Fruit fly (Drosophila melanogaster): ENCODE results near the gene CG8312.

CG8312 gene

DNA sequence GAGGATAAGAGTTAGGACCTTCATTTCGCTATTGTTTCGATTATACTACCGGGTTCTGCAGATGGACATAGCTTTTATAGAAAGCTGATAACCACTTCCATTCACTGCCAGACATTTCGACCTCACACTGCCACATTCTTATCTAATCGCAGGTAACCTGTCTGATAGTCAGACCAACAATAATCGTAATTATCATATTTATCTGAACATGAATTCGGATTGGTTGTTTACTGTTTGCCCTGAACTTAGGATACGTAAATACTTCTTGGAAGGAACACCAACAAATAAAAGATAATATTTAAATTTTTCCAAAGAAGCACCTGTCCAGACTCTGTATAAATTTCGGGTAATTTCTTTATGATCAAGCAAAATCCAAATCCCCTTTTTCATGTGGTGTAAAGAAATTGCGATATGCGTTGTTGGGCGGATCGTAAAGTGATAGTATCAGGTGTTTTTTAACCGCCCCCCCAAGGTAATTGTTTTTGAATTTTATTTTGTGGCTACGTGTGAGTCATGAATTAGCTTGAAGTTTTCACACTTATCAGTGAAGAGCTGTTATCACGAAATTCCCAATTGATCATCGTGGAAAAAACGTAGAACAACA is 55.1 kb downstream of the CG8312 start, which contains the start of gene Fst:
Fst (minus strand) TSS at position 51 of the 604 bp plus-strand sequence.
- TF ChIP-seq CG7045 (GFP tag; optimal IDR thresholded peaks at IDR 0.05) (no peak), kay (GFP tag; ENCODE audit: borderline replicate concordance) (peak; percentile 85), cic (GFP tag; optimal IDR thresholded peaks at IDR 0.05) (peak; percentile 4), pad (GFP tag; optimal IDR thresholded peaks at IDR 0.05) (no peak), Clk (GFP tag; optimal IDR thresholded peaks at IDR 0.05) (no peak), ovo (GFP tag; optimal IDR thresholded peaks at IDR 0.05) (no peak), CG5204 (GFP tag; optimal IDR thresholded peaks at IDR 0.05) (no peak), toe (GFP tag; optimal IDR thresholded peaks at IDR 0.05) (no peak), CG1620 (GFP tag; optimal IDR thresholded peaks at IDR 0.05) (no peak), CG33017 (tag; optimal IDR thresholded peaks at IDR 0.05) (no peak)

DNA sequence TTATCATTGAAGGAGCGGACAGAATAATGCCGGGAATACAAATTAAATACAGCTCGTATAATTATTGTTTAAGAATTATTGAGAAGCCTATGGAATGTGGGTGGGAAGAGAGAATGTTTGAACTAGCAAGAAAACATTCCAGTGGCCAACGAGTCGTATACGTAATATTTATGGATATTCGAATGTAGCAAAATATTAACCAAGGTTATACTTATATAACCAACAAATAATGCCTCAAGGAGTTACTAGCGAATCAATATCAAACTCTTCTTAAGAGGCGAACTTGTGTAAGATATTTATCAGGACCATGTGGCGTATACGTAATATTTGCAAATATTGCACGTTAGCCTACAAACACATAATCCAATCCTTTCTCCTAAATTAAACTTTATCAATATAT is 74.3 kb downstream of the CG8312 start:
- no peak for TF ChIP-seq pad (GFP tag; optimal IDR thresholded peaks at IDR 0.05)
- no peak for TF ChIP-seq CG7101 (tag; optimal IDR thresholded peaks at IDR 0.05)
- no peak for TF ChIP-seq CG7045 (GFP tag; optimal IDR thresholded peaks at IDR 0.05)
- no peak for TF ChIP-seq Mnt (GFP tag; optimal IDR thresholded peaks at IDR 0.05)
- no peak for TF ChIP-seq cic (GFP tag; optimal IDR thresholded peaks at IDR 0.05)
- TF ChIP-seq CG12768 (GFP tag; optimal IDR thresholded peaks at IDR 0.05), result no peak
- TF ChIP-seq CG14711 (tag; optimal IDR thresholded peaks at IDR 0.05), result no peak

DNA sequence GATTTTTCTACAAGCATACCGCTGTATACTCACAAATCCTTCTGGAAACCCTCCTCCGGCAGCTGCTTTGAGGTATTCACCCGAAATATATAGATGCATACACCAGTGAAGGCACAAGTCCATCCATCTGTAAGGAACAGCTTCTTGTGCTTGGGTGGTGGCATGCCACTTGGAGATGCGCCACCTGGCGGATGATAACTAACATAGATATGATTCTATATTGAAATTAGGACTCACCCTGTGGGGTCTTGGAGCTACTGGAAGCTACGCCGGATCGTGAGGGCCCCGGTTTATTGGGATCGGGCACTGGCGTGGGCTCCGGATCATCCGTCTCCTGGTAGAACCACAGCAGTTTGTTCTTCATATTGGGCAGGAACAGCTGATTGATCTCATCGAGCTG is 82.1 kb downstream of the CG8312 start:
- TF ChIP-seq CG7045 (GFP tag; optimal IDR thresholded peaks at IDR 0.05) (no peak), bab1 (GFP tag; optimal IDR thresholded peaks at IDR 0.05) (no peak), CG7101 (tag; optimal IDR thresholded peaks at IDR 0.05) (no peak), ovo (GFP tag; optimal IDR thresholded peaks at IDR 0.05) (no peak), CG14711 (tag; optimal IDR thresholded peaks at IDR 0.05) (no peak), CG11617 (GFP tag; optimal IDR thresholded peaks at IDR 0.05) (no peak), Crg-1 (GFP tag; optimal IDR thresholded peaks at IDR 0.05) (no peak), CG12768 (GFP tag; optimal IDR thresholded peaks at IDR 0.05) (no peak), tj (GFP tag; optimal IDR thresholded peaks at IDR 0.05) (no peak), Clk (GFP tag; optimal IDR thresholded peaks at IDR 0.05) (no peak), Hr96 (GFP tag; optimal IDR thresholded peaks at IDR 0.05) (no peak), kay (GFP tag; ENCODE audit: borderline replicate concordance) (no peak), CG33017 (tag; optimal IDR thresholded peaks at IDR 0.05) (no peak), cnc (optimal IDR thresholded peaks at IDR 0.05) (no peak), pad (GFP tag; optimal IDR thresholded peaks at IDR 0.05) (no peak)

DNA sequence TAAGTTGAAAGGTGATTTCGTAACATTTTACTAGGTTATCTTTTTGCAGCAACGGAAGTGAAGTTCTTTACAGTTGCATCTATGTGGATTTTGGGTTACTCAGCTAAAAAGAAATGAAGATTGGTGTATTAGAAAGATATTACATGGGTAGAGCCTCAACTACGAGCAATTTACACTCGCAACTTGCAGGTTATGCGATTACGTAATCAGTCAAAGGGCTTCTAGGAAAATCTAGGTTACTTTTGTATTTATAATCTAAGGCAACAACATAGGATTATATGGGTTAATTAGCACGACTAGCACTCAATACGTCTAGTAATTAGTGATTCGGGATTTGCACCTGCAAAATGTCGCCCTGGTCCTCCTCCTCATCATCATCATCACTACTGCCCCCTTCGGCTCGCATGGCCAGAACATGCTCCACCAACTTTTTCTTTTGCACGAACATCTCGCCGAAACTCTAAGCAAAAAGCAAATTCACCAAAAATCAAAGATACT is 83.1 kb downstream of the CG8312 start, which contains the start of gene Dhc1:
Dhc1 (minus strand) TSS at position 448 of the 498 bp plus-strand sequence.
- no peak for TF ChIP-seq CG14711 (tag; optimal IDR thresholded peaks at IDR 0.05)
- no peak for TF ChIP-seq cnc (optimal IDR thresholded peaks at IDR 0.05)
- no peak for TF ChIP-seq Mnt (GFP tag; optimal IDR thresholded peaks at IDR 0.05)
- no peak for TF ChIP-seq cic (GFP tag; optimal IDR thresholded peaks at IDR 0.05)
- no peak for TF ChIP-seq Hr96 (GFP tag; optimal IDR thresholded peaks at IDR 0.05)
- no peak for TF ChIP-seq CG7101 (tag; optimal IDR thresholded peaks at IDR 0.05)
- no peak for TF ChIP-seq bab1 (GFP tag; optimal IDR thresholded peaks at IDR 0.05)
- no peak for TF ChIP-seq tj (GFP tag; optimal IDR thresholded peaks at IDR 0.05)
- TF ChIP-seq ovo (GFP tag; optimal IDR thresholded peaks at IDR 0.05), result no peak
- no peak for TF ChIP-seq CG5204 (GFP tag; optimal IDR thresholded peaks at IDR 0.05)
- no peak for TF ChIP-seq CG33017 (tag; optimal IDR thresholded peaks at IDR 0.05)
- TF ChIP-seq CG1620 (GFP tag; optimal IDR thresholded peaks at IDR 0.05), result no peak
- no peak for TF ChIP-seq toe (GFP tag; optimal IDR thresholded peaks at IDR 0.05)
- no peak for TF ChIP-seq Crg-1 (GFP tag; optimal IDR thresholded peaks at IDR 0.05)
- TF ChIP-seq Clk (GFP tag; optimal IDR thresholded peaks at IDR 0.05), result no peak
- no peak for TF ChIP-seq pad (GFP tag; optimal IDR thresholded peaks at IDR 0.05)
- TF ChIP-seq CG7045 (GFP tag; optimal IDR thresholded peaks at IDR 0.05), result no peak
- no peak for TF ChIP-seq CG12768 (GFP tag; optimal IDR thresholded peaks at IDR 0.05)
